Worm (Caenorhabditis elegans) whole organism, late embryonic: Measurements from ENCODE around the gene wdr-54.
A peak's percentile ranks its signal among the peaks of the same experiment; 100 is the strongest.

ENCODE experiments used
- C08G9.2 ChIP-seq: sonication (generic microtip); optimal IDR thresholded peaks from 2 replicates; lab custom pipeline; 2016; ENCODE audit warnings: mild to moderate bottlenecking, missing genetic modification characterization, moderate library complexity, missing compliant biosample characterization
- F13H6.1 ChIP-seq: sonication (generic microtip); optimal IDR thresholded peaks from 2 replicates; lab custom pipeline; 2016; ENCODE audit warnings: missing genetic modification characterization, missing compliant biosample characterization
- K02D7.2 ChIP-seq: sonication (generic microtip); optimal IDR thresholded peaks from 2 replicates; lab custom pipeline; 2017; ENCODE audit warnings: mild to moderate bottlenecking, missing genetic modification characterization, missing compliant biosample characterization
- T23F11.4 ChIP-seq: fragments of 200-800 bp; sonication (Bioruptor generic); optimal IDR thresholded peaks from 2 replicates; lab custom pipeline; 2018; ENCODE audit warnings: mild to moderate bottlenecking, missing genetic modification characterization, missing compliant biosample characterization
- ahr-1 ChIP-seq: sonication (generic microtip); optimal IDR thresholded peaks from 2 replicates; lab custom pipeline; 2016; ENCODE audit warnings: missing genetic modification characterization, missing compliant biosample characterization
- ama-1 ChIP-seq: fragments of 150-350 bp; optimal IDR thresholded peaks from 2 replicates; lab custom pipeline; 2014
- ceh-18 ChIP-seq: sonication (generic microtip); optimal IDR thresholded peaks from 2 replicates; lab custom pipeline; 2016; ENCODE audit warnings: missing genetic modification characterization, missing compliant biosample characterization
- ceh-2 ChIP-seq: sonication (generic microtip); optimal IDR thresholded peaks from 2 replicates; lab custom pipeline; 2016; ENCODE audit warnings: missing genotype, missing genetic modification characterization, missing compliant biosample characterization
- ceh-22 ChIP-seq: sonication (generic microtip); optimal IDR thresholded peaks from 2 replicates; lab custom pipeline; 2017; ENCODE audit warnings: missing biosample characterization, missing genetic modification characterization
- ceh-30 ChIP-seq: fragments of 150-350 bp; optimal IDR thresholded peaks from 2 replicates; lab custom pipeline; 2014; ENCODE audit warnings: missing biosample characterization, missing genetic modification characterization
- ceh-31 ChIP-seq: sonication (generic microtip); optimal IDR thresholded peaks from 2 replicates; lab custom pipeline; 2016; ENCODE audit warnings: missing genetic modification characterization, missing compliant biosample characterization
- ceh-34 ChIP-seq: sonication (generic microtip); optimal IDR thresholded peaks from 2 replicates; lab custom pipeline; 2016; ENCODE audit warnings: mild to moderate bottlenecking, missing genetic modification characterization, missing compliant biosample characterization
- ceh-6 ChIP-seq: fragments of 200-800 bp; sonication (Bioruptor generic); optimal IDR thresholded peaks from 2 replicates; lab custom pipeline; 2018; ENCODE audit warnings: mild to moderate bottlenecking, missing genetic modification characterization, missing compliant biosample characterization
- che-1 ChIP-seq: sonication (generic microtip); optimal IDR thresholded peaks from 2 replicates; lab custom pipeline; 2016; ENCODE audit warnings: mild to moderate bottlenecking, missing genetic modification characterization, missing compliant biosample characterization
- elt-2 ChIP-seq: sonication (generic microtip); optimal IDR thresholded peaks from 2 replicates; lab custom pipeline; 2016; ENCODE audit warnings: missing genetic modification reagents, missing genetic modification characterization, missing compliant biosample characterization
- elt-4 ChIP-seq: sonication (generic microtip); optimal IDR thresholded peaks from 2 replicates; lab custom pipeline; 2016; ENCODE audit warnings: missing genetic modification characterization, missing compliant biosample characterization
- ets-4 ChIP-seq: sonication (generic microtip); optimal IDR thresholded peaks from 2 replicates; lab custom pipeline; 2016; ENCODE audit warnings: missing genetic modification characterization, missing compliant biosample characterization
- fkh-10 ChIP-seq: fragments of 150-350 bp; optimal IDR thresholded peaks from 2 replicates; lab custom pipeline; 2014; ENCODE audit warnings: missing biosample characterization, missing genetic modification reagents, missing genetic modification characterization
- fkh-6 ChIP-seq: sonication (generic microtip); optimal IDR thresholded peaks from 2 replicates; lab custom pipeline; 2016; ENCODE audit warnings: missing genetic modification characterization, missing compliant biosample characterization
- gmeb-2 ChIP-seq: sonication (generic microtip); optimal IDR thresholded peaks from 2 replicates; lab custom pipeline; 2016; ENCODE audit warnings: missing genetic modification characterization, inconsistent platforms, missing compliant biosample characterization
- hlh-13 ChIP-seq: fragments of 200-800 bp; sonication (Bioruptor generic); optimal IDR thresholded peaks from 2 replicates; lab custom pipeline; 2018; ENCODE audit warnings: mild to moderate bottlenecking, missing genetic modification characterization, missing compliant biosample characterization
- hlh-15 ChIP-seq: sonication (generic microtip); optimal IDR thresholded peaks from 2 replicates; lab custom pipeline; 2016; ENCODE audit warnings: missing genetic modification characterization, missing compliant biosample characterization
- hlh-30 ChIP-seq: sonication (generic microtip); optimal IDR thresholded peaks from 2 replicates; lab custom pipeline; 2017; ENCODE audit warnings: antibody characterized with exemption, missing genetic modification characterization, missing compliant biosample characterization; ENCODE audit not compliant: insufficient read depth
- hlh-6 ChIP-seq: sonication (generic microtip); optimal IDR thresholded peaks from 2 replicates; lab custom pipeline; 2016; ENCODE audit warnings: missing genotype, missing genetic modification characterization, missing compliant biosample characterization
- lim-6 ChIP-seq: sonication (generic microtip); optimal IDR thresholded peaks from 2 replicates; lab custom pipeline; 2016; ENCODE audit warnings: missing genetic modification characterization, missing compliant biosample characterization
- lin-11 ChIP-seq: fragments of 200-800 bp; sonication (Bioruptor generic); optimal IDR thresholded peaks from 2 replicates; lab custom pipeline; 2018; ENCODE audit warnings: mild to moderate bottlenecking, missing genetic modification characterization, missing compliant biosample characterization
- mec-3 ChIP-seq: sonication (generic microtip); optimal IDR thresholded peaks from 2 replicates; lab custom pipeline; 2016; ENCODE audit warnings: borderline replicate concordance, missing genetic modification characterization, missing compliant biosample characterization
- nhr-232 ChIP-seq: sonication (generic microtip); optimal IDR thresholded peaks from 2 replicates; lab custom pipeline; 2016; ENCODE audit warnings: missing genetic modification characterization, missing compliant biosample characterization
- odd-2 ChIP-seq: sonication (generic microtip); optimal IDR thresholded peaks from 2 replicates; lab custom pipeline; 2017; ENCODE audit warnings: antibody characterized with exemption, mild to moderate bottlenecking, missing genetic modification characterization, missing compliant biosample characterization
- pag-3 ChIP-seq: sonication (generic microtip); optimal IDR thresholded peaks from 2 replicates; lab custom pipeline; 2016; ENCODE audit warnings: missing compliant biosample characterization, missing genetic modification characterization, borderline replicate concordance
- pax-1 ChIP-seq: fragments of 150-350 bp; optimal IDR thresholded peaks from 2 replicates; lab custom pipeline; 2014; ENCODE audit warnings: missing biosample characterization, missing genetic modification characterization
- pha-2 ChIP-seq: sonication (generic microtip); optimal IDR thresholded peaks from 2 replicates; lab custom pipeline; 2017; ENCODE audit warnings: mild to moderate bottlenecking, missing genetic modification characterization, missing compliant biosample characterization
- pqm-1 ChIP-seq: sonication (generic microtip); optimal IDR thresholded peaks from 2 replicates; lab custom pipeline; 2016; ENCODE audit warnings: missing genetic modification characterization, missing compliant biosample characterization
- ref-2 ChIP-seq: sonication (generic microtip); optimal IDR thresholded peaks from 2 replicates; lab custom pipeline; 2016; ENCODE audit warnings: missing genetic modification characterization, missing compliant biosample characterization
- sdc-2 ChIP-seq: sonication (generic microtip); optimal IDR thresholded peaks from 2 replicates; lab custom pipeline; 2016; ENCODE audit warnings: missing genotype, missing genetic modification characterization, missing compliant biosample characterization
- sox-2 ChIP-seq: fragments of 200-800 bp; sonication (Bioruptor generic); IDR thresholded peaks from 2 replicates; pipeline ENCODE4 v1.3.6; 2022; ENCODE audit warnings: missing genetic modification reagents, missing genetic modification characterization, missing compliant biosample characterization
- sox-4 ChIP-seq: sonication (generic microtip); optimal IDR thresholded peaks from 2 replicates; lab custom pipeline; 2017; ENCODE audit warnings: mild to moderate bottlenecking, missing genetic modification characterization, inconsistent platforms, missing compliant biosample characterization
- syd-9 ChIP-seq: sonication (generic microtip); optimal IDR thresholded peaks from 2 replicates; lab custom pipeline; 2016; ENCODE audit warnings: mild to moderate bottlenecking, missing genetic modification characterization, moderate library complexity, missing compliant biosample characterization
- tbx-2 ChIP-seq: sonication (generic microtip); optimal IDR thresholded peaks from 2 replicates; lab custom pipeline; 2016; ENCODE audit warnings: missing genetic modification characterization, missing compliant biosample characterization
- ttx-3 ChIP-seq: sonication (generic microtip); optimal IDR thresholded peaks from 2 replicates; lab custom pipeline; 2016; ENCODE audit warnings: missing genetic modification reagents, missing genetic modification characterization, missing compliant biosample characterization
- unc-42 ChIP-seq: sonication (generic microtip); optimal IDR thresholded peaks from 2 replicates; lab custom pipeline; 2016; ENCODE audit warnings: missing genotype, missing genetic modification characterization, missing compliant biosample characterization
- zip-5 ChIP-seq: sonication (generic microtip); optimal IDR thresholded peaks from 2 replicates; lab custom pipeline; 2016; ENCODE audit warnings: missing genetic modification characterization, missing compliant biosample characterization
- ztf-16 ChIP-seq: sonication (generic microtip); optimal IDR thresholded peaks from 2 replicates; lab custom pipeline; 2017; ENCODE audit warnings: missing genetic modification characterization, missing compliant biosample characterization

wdr-54 gene

ce11 chrX:844649-845048 lies 15.9 kb downstream of the wdr-54 start:
- TF ChIP-seq hlh-13 (GFP tag; lab: Kevin White, UChicago) (no peak), unc-42 (peak; percentile 59), ceh-31 (tag; lab: Kevin White, UChicago) (peak; percentile 6), ceh-18 (tag; lab: Kevin White, UChicago) (peak; percentile 31), ahr-1 (tag; lab: Kevin White, UChicago) (no peak), fkh-10 (GFP tag; lab: Kevin White, UChicago) (no peak), sdc-2 (tag; lab: Kevin White, UChicago) (peak; percentile 23)

ce11 chrX:845443-845842 lies 16.7 kb downstream of the wdr-54 start:
- TF ChIP-seq ama-1 (no peak), ets-4 (tag; lab: Kevin White, UChicago) (no peak), F13H6.1 (tag; lab: Kevin White, UChicago) (no peak), nhr-232 (tag; lab: Kevin White, UChicago) (no peak), hlh-15 (tag; lab: Kevin White, UChicago) (no peak), ceh-22 (tag; lab: Kevin White, UChicago) (no peak), lim-6 (tag; lab: Kevin White, UChicago) (no peak), fkh-10 (GFP tag; lab: Kevin White, UChicago) (no peak), ref-2 (no peak), C08G9.2 (tag; lab: Kevin White, UChicago) (no peak), ceh-34 (no peak), ttx-3 (no peak), sox-4 (tag; lab: Kevin White, UChicago) (no peak), sdc-2 (tag; lab: Kevin White, UChicago) (no peak), pax-1 (tag; lab: Kevin White, UChicago) (no peak), che-1 (tag; lab: Kevin White, UChicago) (no peak), ceh-31 (tag; lab: Kevin White, UChicago) (no peak), gmeb-2 (tag; lab: Kevin White, UChicago) (no peak)
- TF ChIP-seq, all 69 proteins: peak for 0

ce11 chrX:851421-851820 lies 22.7 kb downstream of the wdr-54 start, which contains the start of gene igcm-1:
igcm-1 (minus strand) TSS chrX:851521.
- TF ChIP-seq T23F11.4 (GFP tag; lab: Kevin White, UChicago) = no peak
- TF ChIP-seq sox-2 (GFP tag; lab: Robert Waterston, UW) = no peak
- TF ChIP-seq pha-2 (tag; lab: Kevin White, UChicago) = no peak
- TF ChIP-seq hlh-30 (tag; lab: Kevin White, UChicago) = no peak
- no peak for TF ChIP-seq fkh-10 (GFP tag; lab: Kevin White, UChicago)
- TF ChIP-seq odd-2 (tag; lab: Kevin White, UChicago) = no peak
- no peak for TF ChIP-seq nhr-232 (tag; lab: Kevin White, UChicago)
- TF ChIP-seq ztf-16 = no peak
- TF ChIP-seq ceh-6 = no peak
- TF ChIP-seq unc-42 = no peak

ce11 chrX:852739-853268 lies 24.1 kb downstream of the wdr-54 start:
- TF ChIP-seq pag-3 (tag; lab: Kevin White, UChicago) = no peak
- TF ChIP-seq ceh-31 (tag; lab: Kevin White, UChicago) = peak; percentile 84
- TF ChIP-seq sdc-2 (tag; lab: Kevin White, UChicago) = peak; percentile 42
- TF ChIP-seq mec-3 (tag; lab: Kevin White, UChicago) = no peak

- TF ChIP-seq pag-3 (tag; lab: Kevin White, UChicago) = no peak
- TF ChIP-seq K02D7.2 = no peak
- TF ChIP-seq, all 69 proteins: peak for 0
Measured at ce11 chrX:853604-854003, 24.9 kb downstream of the wdr-54 start.

ce11 chrX:857658-858057 lies 29.0 kb downstream of the wdr-54 start:
- TF ChIP-seq ceh-18 (tag; lab: Kevin White, UChicago) (no peak), ceh-34 (peak; percentile 55), odd-2 (tag; lab: Kevin White, UChicago) (no peak), zip-5 (no peak), elt-4 (tag; lab: Kevin White, UChicago) (no peak), lin-11 (tag; lab: Kevin White, UChicago) (no peak), elt-2 (no peak), pqm-1 (tag; lab: Kevin White, UChicago) (no peak), ceh-6 (no peak), ets-4 (tag; lab: Kevin White, UChicago) (no peak), ref-2 (peak; percentile 32), hlh-6 (tag; lab: Kevin White, UChicago) (no peak), tbx-2 (tag; lab: Kevin White, UChicago) (no peak), ceh-2 (tag; lab: Kevin White, UChicago) (peak; percentile 14), fkh-6 (tag; lab: Kevin White, UChicago) (no peak), syd-9 (tag; lab: Kevin White, UChicago) (no peak), ceh-30 (tag; lab: Kevin White, UChicago) (no peak)
